Worm (Caenorhabditis elegans): ENCODE results near the gene rnp-7.

DNA sequence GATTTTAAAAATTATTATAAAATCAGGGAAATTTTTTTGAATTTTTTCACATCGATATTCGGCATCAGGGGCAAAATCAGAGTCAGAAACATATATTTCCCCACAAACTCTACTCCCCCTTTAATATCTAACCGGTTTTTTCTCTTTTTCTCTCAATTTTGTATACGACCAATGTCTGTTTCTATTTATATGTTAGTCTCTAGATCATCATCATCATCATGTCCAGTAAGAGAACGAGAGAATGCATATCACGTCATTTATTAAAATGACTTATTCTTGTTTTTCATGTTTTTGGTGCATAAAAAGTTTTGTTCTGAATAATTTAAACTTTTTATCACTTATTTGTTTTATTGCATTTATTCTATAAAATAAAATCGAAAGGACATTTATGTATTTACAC lies 8.4 kb downstream of the rnp-7 start:
- TF ChIP-seq lin-15B (tag; optimal IDR thresholded peaks at IDR 0.05), result no peak
- no peak for TF ChIP-seq mep-1 (tag; optimal IDR thresholded peaks at IDR 0.05)
- TF ChIP-seq dsc-1 (tag; optimal IDR thresholded peaks at IDR 0.05), result no peak
- TF ChIP-seq xbp-1 (tag; optimal IDR thresholded peaks at IDR 0.05), result no peak
- no peak for TF ChIP-seq F16B12.6 (tag; optimal IDR thresholded peaks at IDR 0.05)
- no peak for TF ChIP-seq ama-1 (optimal IDR thresholded peaks at IDR 0.05)
- no peak for TF ChIP-seq ceh-90 (tag; optimal IDR thresholded peaks at IDR 0.05)
- TF ChIP-seq sptf-1 (tag; optimal IDR thresholded peaks at IDR 0.05), result no peak
